Fruit fly (Drosophila melanogaster): ENCODE results near the gene rudhira.

DNA sequence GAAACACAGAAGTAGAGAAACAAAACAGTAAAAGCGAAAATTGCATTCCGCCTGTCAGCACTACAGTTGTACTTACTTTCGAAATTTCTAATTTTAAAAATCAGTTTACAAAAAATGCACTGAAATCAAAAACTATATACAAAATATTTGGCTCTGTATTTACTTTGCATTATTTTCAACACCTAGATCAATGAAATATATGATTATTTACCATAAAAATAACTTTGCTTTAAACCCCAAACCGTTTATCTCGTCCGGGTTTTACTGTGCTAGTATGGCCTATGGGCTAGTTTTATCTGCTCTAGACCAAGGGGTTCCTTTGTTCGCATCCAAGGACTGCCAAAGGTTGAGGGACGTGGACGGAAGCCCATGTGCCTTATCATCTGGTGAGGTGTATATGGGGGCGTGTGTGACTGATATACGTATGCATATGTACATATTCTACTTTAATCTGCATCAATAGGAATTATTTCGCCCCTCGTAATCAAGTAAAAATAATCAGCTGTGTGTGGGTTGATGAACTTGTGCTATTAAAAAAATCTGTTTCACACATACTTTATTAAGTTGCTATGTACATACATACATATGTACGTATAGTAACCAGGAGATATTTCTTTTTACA, 2.7 kb downstream of the rudhira start:
- TF ChIP-seq ttk (optimal IDR thresholded peaks at IDR 0.05) (no peak), insv (optimal IDR thresholded peaks at IDR 0.05) (no peak), Sin3A (optimal IDR thresholded peaks at IDR 0.05) (no peak), psq (optimal IDR thresholded peaks at IDR 0.05) (no peak), h (optimal IDR thresholded peaks at IDR 0.05) (no peak)
